Worm (Caenorhabditis elegans) whole organism, young adult: ENCODE measurements around the gene C25F6.6.

ENCODE experiments used
- Y56A3A.18 ChIP-seq: fragments of 200-800 bp; sonication (Bioruptor generic); IDR thresholded peaks from 2 replicates; pipeline ENCODE4 v1.3.6; 2022; ENCODE audit warnings: missing genetic modification reagents, missing genetic modification characterization, missing compliant biosample characterization
- Y79H2A.3 ChIP-seq: fragments of 200-800 bp; sonication (Bioruptor generic); conservative IDR thresholded peaks from 2 replicates; pipeline ENCODE4 v1.3.6; 2022; ENCODE audit warnings: missing genetic modification reagents, missing genetic modification characterization, missing compliant biosample characterization
- gei-17 ChIP-seq: fragments of 200-800 bp; sonication (Bioruptor generic); optimal IDR thresholded peaks from 2 replicates; lab custom pipeline; 2018; ENCODE audit warnings: mild to moderate bottlenecking, missing genetic modification characterization, missing compliant biosample characterization
- pha-4 ChIP-seq: fragments of 150-350 bp; sonication (generic microtip); optimal IDR thresholded peaks from 2 replicates; lab custom pipeline; 2014; ENCODE audit warnings: missing biosample characterization, missing genetic modification reagents, missing genetic modification characterization
- sea-2 ChIP-seq: fragments of 200-800 bp; sonication (Bioruptor generic); IDR thresholded peaks from 2 replicates; pipeline ENCODE4 v1.3.6; 2022; ENCODE audit warnings: missing genetic modification characterization, missing compliant biosample characterization

- no peak for TF ChIP-seq pha-4 (tag; lab: Kevin White, UChicago)
- no peak for TF ChIP-seq gei-17
- TF ChIP-seq Y79H2A.3 (GFP tag; lab: Robert Waterston, UW): no peak
- TF ChIP-seq Y56A3A.18 (GFP tag; lab: Robert Waterston, UW): no peak
- TF ChIP-seq sea-2 (GFP tag; lab: Robert Waterston, UW): no peak
Observed at ce11 chrX:5479876-5480580, 29.4 kb upstream of the C25F6.6 start.
